Fruit fly (Drosophila melanogaster) whole organism, wandering third instar larva: ENCODE results near the gene CG11980.

Experiments
- Abd-B ChIP-seq: fragments of >200 bp; optimal IDR thresholded peaks from 2 replicates; lab custom pipeline; 2017; ENCODE audit warnings: missing biosample characterization, missing genetic modification characterization
- CG32264 ChIP-seq: fragments of 200-800 bp; sonication (Bioruptor generic); optimal IDR thresholded peaks from 2 replicates; lab custom pipeline; 2016; ENCODE audit warnings: missing biosample characterization, missing genetic modification characterization
- CG9705 ChIP-seq: fragments of 200-800 bp; sonication (Bioruptor generic); optimal IDR thresholded peaks from 2 replicates; lab custom pipeline; 2018; ENCODE audit warnings: missing biosample characterization, mild to moderate bottlenecking, missing genetic modification characterization
- CrebA ChIP-seq: fragments of 200-800 bp; sonication (Bioruptor generic); optimal IDR thresholded peaks from 2 replicates; lab custom pipeline; 2016; ENCODE audit warnings: missing biosample characterization, mild to moderate bottlenecking, missing genetic modification characterization, borderline replicate concordance
- Dfd ChIP-seq: fragments of >200 bp; optimal IDR thresholded peaks from 2 replicates; lab custom pipeline; 2017; ENCODE audit warnings: missing biosample characterization, missing genetic modification characterization
- Dif ChIP-seq: fragments of 200-275, 200-300 bp; sonication (Bioruptor generic); optimal IDR thresholded peaks from 2 replicates; lab custom pipeline; 2018; ENCODE audit warnings: missing biosample characterization, missing genetic modification characterization; ENCODE audit not compliant: partially characterized antibody
- GATAd ChIP-seq: sonication (Bioruptor generic); optimal IDR thresholded peaks from 2 replicates; lab custom pipeline; 2016; ENCODE audit warnings: missing biosample characterization, missing genetic modification characterization
- HLH106 ChIP-seq: fragments of 200-800 bp; optimal IDR thresholded peaks from 3 replicates; lab custom pipeline; 2019; ENCODE audit warnings: missing biosample characterization, mild to moderate bottlenecking, missing genetic modification characterization, moderate library complexity
- Hnf4 ChIP-seq: fragments of 200-800 bp; sonication (Bioruptor generic); optimal IDR thresholded peaks from 2 replicates; lab custom pipeline; 2016; ENCODE audit warnings: missing biosample characterization, mild to moderate bottlenecking, missing genetic modification characterization
- Hr78 ChIP-seq: fragments of >200 bp; optimal IDR thresholded peaks from 2 replicates; lab custom pipeline; 2017; ENCODE audit warnings: missing biosample characterization, missing genetic modification characterization
- Hr83 ChIP-seq: fragments of 200-300 bp; sonication (Bioruptor generic); optimal IDR thresholded peaks from 2 replicates; lab custom pipeline; 2016; ENCODE audit warnings: missing biosample characterization, mild to moderate bottlenecking, missing genetic modification characterization, moderate library complexity; ENCODE audit not compliant: poor library complexity, severe bottlenecking
- Jra ChIP-seq: sonication (Bioruptor generic); optimal IDR thresholded peaks from 2 replicates; lab custom pipeline; 2016; ENCODE audit warnings: missing biosample characterization, missing genetic modification characterization
- Mio ChIP-seq: sonication (Bioruptor generic); optimal IDR thresholded peaks from 2 replicates; lab custom pipeline; 2016; ENCODE audit warnings: missing biosample characterization, missing genetic modification characterization
- Myc ChIP-seq: fragments of >200 bp; optimal IDR thresholded peaks from 2 replicates; lab custom pipeline; 2017
- N ChIP-seq: fragments of >200 bp; optimal IDR thresholded peaks from 2 replicates; lab custom pipeline; 2018; ENCODE audit warnings: missing biosample characterization, missing external identifiers, missing genetic modification characterization
- OdsH ChIP-seq: fragments of 200-800 bp; sonication (Bioruptor generic); optimal IDR thresholded peaks from 2 replicates; lab custom pipeline; 2016; ENCODE audit warnings: missing biosample characterization, mild to moderate bottlenecking, missing genetic modification characterization
- Rel ChIP-seq, 2 experiments: fragments of 200-800 bp; sonication (Bioruptor generic) in 1 of 2; optimal IDR thresholded peaks; 2 replicates in 1 of 2; 3 replicates in 1 of 2; lab custom pipeline; 2016 to 2019; ENCODE audit warnings: mild to moderate bottlenecking in 2 of 2, missing biosample characterization in 2 of 2, missing genetic modification characterization in 2 of 2, moderate library complexity in 1 of 2
- Sp1 ChIP-seq: fragments of 200-800 bp; sonication (Bioruptor generic); optimal IDR thresholded peaks from 3 replicates; lab custom pipeline; 2019; ENCODE audit warnings: missing biosample characterization, mild to moderate bottlenecking, missing genetic modification characterization, moderate library complexity
- Vsx2 ChIP-seq: fragments of 200-300, 225-300 bp; sonication (Bioruptor generic); optimal IDR thresholded peaks from 2 replicates; lab custom pipeline; 2018; ENCODE audit warnings: missing biosample characterization, missing genetic modification characterization; ENCODE audit not compliant: partially characterized antibody
- br ChIP-seq: fragments of 200-800 bp; sonication (Bioruptor generic); optimal IDR thresholded peaks from 2 replicates; lab custom pipeline; 2016; ENCODE audit warnings: missing biosample characterization, missing genetic modification characterization
- brk ChIP-seq: fragments of 200-800 bp; sonication (Bioruptor generic); optimal IDR thresholded peaks from 2 replicates; lab custom pipeline; 2016; ENCODE audit warnings: missing biosample characterization, mild to moderate bottlenecking, missing genetic modification characterization
- dl ChIP-seq, 2 experiments: fragments of 175-275, 200-275 bp in 1 of 2; fragments of 200-275 bp in 1 of 2; sonication (Bioruptor generic); optimal IDR thresholded peaks; lab custom pipeline; 2018; ENCODE audit warnings: mild to moderate bottlenecking in 2 of 2, missing biosample characterization in 2 of 2, missing genetic modification characterization in 2 of 2, moderate library complexity in 2 of 2; ENCODE audit not compliant: partially characterized antibody in 2 of 2, insufficient read depth in 1 of 2
- dmrt93B ChIP-seq: fragments of 200-800 bp; sonication (Bioruptor generic); optimal IDR thresholded peaks from 2 replicates; lab custom pipeline; 2018; ENCODE audit warnings: missing biosample characterization, mild to moderate bottlenecking, missing genetic modification characterization
- dsf ChIP-seq: sonication (Bioruptor generic); optimal IDR thresholded peaks from 2 replicates; lab custom pipeline; 2016; ENCODE audit warnings: missing biosample characterization, missing genetic modification characterization, borderline replicate concordance
- ey ChIP-seq: fragments of 200-800 bp; sonication (Bioruptor generic); optimal IDR thresholded peaks from 2 replicates; lab custom pipeline; 2016; ENCODE audit warnings: missing biosample characterization, missing genetic modification characterization
- foxo ChIP-seq, 2 experiments: fragments of 200-800 bp; sonication (Bioruptor generic); optimal IDR thresholded peaks; 2 replicates in 1 of 2; 3 replicates in 1 of 2; lab custom pipeline; 2016 to 2017; ENCODE audit warnings: missing biosample characterization in 2 of 2, missing genetic modification characterization in 2 of 2
- fru ChIP-seq: fragments of 200-800 bp; sonication (Bioruptor generic); optimal IDR thresholded peaks from 3 replicates; lab custom pipeline; 2016; ENCODE audit warnings: missing biosample characterization, mild to moderate bottlenecking, missing genetic modification characterization
- h ChIP-seq: fragments of 200-800 bp; sonication (Bioruptor generic); optimal IDR thresholded peaks from 3 replicates; lab custom pipeline; 2016; ENCODE audit warnings: missing biosample characterization, mild to moderate bottlenecking, missing genetic modification characterization
- jim ChIP-seq: fragments of 175-275, 200-325 bp; sonication (Bioruptor generic); optimal IDR thresholded peaks from 2 replicates; lab custom pipeline; 2016; ENCODE audit warnings: missing biosample characterization, mild to moderate bottlenecking, missing genetic modification characterization
- lola ChIP-seq: fragments of >200 bp; optimal IDR thresholded peaks from 2 replicates; lab custom pipeline; 2017; ENCODE audit warnings: missing biosample characterization, missing genetic modification characterization
- pan ChIP-seq: fragments of >200 bp; optimal IDR thresholded peaks from 2 replicates; lab custom pipeline; 2017
- psq ChIP-seq: fragments of 200-800 bp; sonication (Bioruptor generic); optimal IDR thresholded peaks from 3 replicates; lab custom pipeline; 2017; ENCODE audit warnings: missing biosample characterization, mild to moderate bottlenecking, missing genetic modification characterization, moderate library complexity
- rgr ChIP-seq: fragments of 200-800 bp; sonication (Bioruptor generic); optimal IDR thresholded peaks from 3 replicates; lab custom pipeline; 2016; ENCODE audit warnings: missing biosample characterization, mild to moderate bottlenecking, missing genetic modification characterization
- sage ChIP-seq: fragments of 200-800 bp; sonication (Bioruptor generic); optimal IDR thresholded peaks from 2 replicates; lab custom pipeline; 2016; ENCODE audit warnings: missing biosample characterization, mild to moderate bottlenecking, missing genetic modification characterization
- sv ChIP-seq: fragments of 200-800 bp; sonication (Bioruptor generic); optimal IDR thresholded peaks from 3 replicates; lab custom pipeline; 2016; ENCODE audit warnings: missing biosample characterization, missing genetic modification characterization
- tai ChIP-seq: sonication (Bioruptor generic); optimal IDR thresholded peaks from 2 replicates; lab custom pipeline; 2016; ENCODE audit warnings: missing biosample characterization, missing genetic modification characterization
- usp ChIP-seq: fragments of >200 bp; optimal IDR thresholded peaks from 2 replicates; lab custom pipeline; 2017; ENCODE audit warnings: missing biosample characterization, missing genetic modification characterization
- woc ChIP-seq: sonication (Bioruptor generic); optimal IDR thresholded peaks from 2 replicates; lab custom pipeline; 2016; ENCODE audit warnings: missing biosample characterization, mild to moderate bottlenecking, missing genetic modification characterization

CG11980 gene

dm6 chr3R:9031797-9032418, 28.1 kb downstream of the CG11980 start (continued):
- TF ChIP-seq jim = no peak
- TF ChIP-seq pan (lab: Kevin White, UChicago) = no peak
- no peak for TF ChIP-seq Dfd
- TF ChIP-seq fru (GFP tag; lab: Kevin White, UChicago) = peak; percentile 98
- TF ChIP-seq Mio (GFP tag; lab: Kevin White, UChicago) = peak; percentile 63
- peak; percentile 90 for TF ChIP-seq sage (GFP tag; lab: Kevin White, UChicago)
- peak; percentile 93 for TF ChIP-seq brk
- TF ChIP-seq dl (GFP tag; optimal IDR thresholded peaks at IDR 0.05; lab: Kevin White, UChicago; ENCODE audit: insufficient read depth in 1 of 2, partially characterized antibody in 2 of 2) = no peak
- TF ChIP-seq OdsH (GFP tag; lab: Kevin White, UChicago) = peak; percentile 98
- TF ChIP-seq Hnf4 (GFP tag; lab: Kevin White, UChicago) = peak; percentile 95
- peak; percentile 93 for TF ChIP-seq Sp1

dm6 chr3R:9033619-9034401, 30.0 kb downstream of the CG11980 start:
- peak; percentile 41 for TF ChIP-seq Rel (GFP tag; optimal IDR thresholded peaks at IDR 0.05; lab: Kevin White, UChicago)
- TF ChIP-seq Rel (tag; optimal IDR thresholded peaks at IDR 0.05; lab: Kevin White, UChicago) = peak; percentile 55
- TF ChIP-seq dmrt93B (GFP tag; lab: Kevin White, UChicago) = peak; percentile 70
- TF ChIP-seq Myc = peak; percentile 94
- TF ChIP-seq Hr83 = peak; percentile 8
- peak; percentile 75 for TF ChIP-seq Jra (GFP tag; lab: Kevin White, UChicago)
- peak; percentile 35 for TF ChIP-seq Hnf4 (GFP tag; lab: Kevin White, UChicago)
- peak; percentile 82 for TF ChIP-seq OdsH (GFP tag; lab: Kevin White, UChicago)
- TF ChIP-seq woc (GFP tag; lab: Kevin White, UChicago) = peak; percentile 93
- no peak for TF ChIP-seq usp (GFP tag; lab: Kevin White, UChicago)
- peak; percentile 74 for TF ChIP-seq ey (GFP tag; lab: Kevin White, UChicago)
- peak; percentile 77 for TF ChIP-seq rgr (GFP tag; lab: Kevin White, UChicago)
- peak; percentile 84 for TF ChIP-seq Dif (GFP tag; lab: Kevin White, UChicago)
- peak; percentile 83 for TF ChIP-seq h (GFP tag; lab: Kevin White, UChicago)
- peak; percentile 54 for TF ChIP-seq Vsx2
- TF ChIP-seq N (GFP tag; lab: Kevin White, UChicago) = no peak
- peak; percentile 71 for TF ChIP-seq CG9705 (GFP tag; lab: Kevin White, UChicago)
- TF ChIP-seq jim = no peak
- TF ChIP-seq sage (GFP tag; lab: Kevin White, UChicago) = peak; percentile 29
- no peak for TF ChIP-seq CG32264 (GFP tag; lab: Kevin White, UChicago)
- no peak for TF ChIP-seq CrebA
- TF ChIP-seq sv = peak; percentile 79
- TF ChIP-seq lola = no peak
- no peak for TF ChIP-seq Dfd
- TF ChIP-seq dsf (GFP tag; lab: Kevin White, UChicago) = peak; percentile 10
- no peak for TF ChIP-seq Mio (GFP tag; lab: Kevin White, UChicago)
- peak; percentile 89 for TF ChIP-seq HLH106 (tag; lab: Kevin White, UChicago)
- TF ChIP-seq Hr78 (GFP tag; lab: Kevin White, UChicago) = no peak
- peak; percentile 92 for TF ChIP-seq Sp1
- TF ChIP-seq pan (lab: Kevin White, UChicago) = no peak
- peak in 1 of 2 experiments; percentile 84 for TF ChIP-seq foxo (GFP tag; optimal IDR thresholded peaks at IDR 0.05; lab: Kevin White, UChicago)
- TF ChIP-seq brk = peak; percentile 73
- TF ChIP-seq br (GFP tag; lab: Kevin White, UChicago) = peak; percentile 75
- TF ChIP-seq tai (GFP tag; lab: Kevin White, UChicago) = peak; percentile 47
- no peak for TF ChIP-seq GATAd
- peak; percentile 60 to 72 for TF ChIP-seq dl (GFP tag; optimal IDR thresholded peaks at IDR 0.05; lab: Kevin White, UChicago; ENCODE audit: insufficient read depth in 1 of 2, partially characterized antibody in 2 of 2)
- TF ChIP-seq fru (GFP tag; lab: Kevin White, UChicago) = peak; percentile 86
- no peak for TF ChIP-seq Abd-B (GFP tag; lab: Kevin White, UChicago)
- TF ChIP-seq psq (GFP tag; lab: Kevin White, UChicago) = peak; percentile 90
